Fruit fly (Drosophila melanogaster) whole organism, embryonic: Measurements from ENCODE around the gene CG6688.
A peak's percentile ranks its signal among the peaks of the same experiment; 100 is the strongest.

Source experiments
- Adf1 ChIP-seq: fragments of 200-800 bp; sonication (Bioruptor generic); IDR thresholded peaks from 2 replicates; pipeline ENCODE4 v1.3.6; 2022; ENCODE audit warnings: missing biosample characterization, missing genetic modification characterization
- Aef1 ChIP-seq: fragments of 200-800 bp; sonication (Bioruptor generic); IDR thresholded peaks from 3 replicates; pipeline ENCODE4 v1.3.6; 2022; ENCODE audit warnings: missing biosample characterization, missing genetic modification characterization
- Awh ChIP-seq: fragments of 200-800 bp; sonication (Bioruptor generic); IDR thresholded peaks from 2 replicates; pipeline ENCODE4, ENCODE4 v1.3.6; 2022; ENCODE audit warnings: missing biosample characterization, missing genetic modification characterization
- B-H2 ChIP-seq: fragments of 200-800 bp; sonication (Bioruptor generic); optimal IDR thresholded peaks from 2 replicates; lab custom pipeline; 2018; ENCODE audit warnings: missing biosample characterization, mild to moderate bottlenecking, missing genetic modification characterization
- CG10565 ChIP-seq: fragments of 200-800 bp; sonication (Bioruptor generic); optimal IDR thresholded peaks from 3 replicates; lab custom pipeline; 2016; ENCODE audit warnings: missing biosample characterization, mild to moderate bottlenecking, missing genetic modification characterization
- CG11560 ChIP-seq: fragments of 200-800 bp; sonication (Bioruptor generic); IDR thresholded peaks from 3 replicates; pipeline ENCODE4 v1.3.6; 2022; ENCODE audit warnings: missing biosample characterization, missing genetic modification characterization
- CG11696 ChIP-seq: fragments of 200-800 bp; sonication (Bioruptor generic); IDR thresholded peaks from 2 replicates; pipeline ENCODE4 v1.3.6; 2022; ENCODE audit warnings: missing biosample characterization, missing genetic modification characterization
- CG13894 ChIP-seq: fragments of 200-800 bp; sonication (Bioruptor generic); optimal IDR thresholded peaks from 3 replicates; lab custom pipeline; 2018; ENCODE audit warnings: missing biosample characterization, mild to moderate bottlenecking, missing genetic modification characterization, moderate library complexity
- CG14710 ChIP-seq: fragments of 200-800 bp; sonication (Bioruptor generic); optimal IDR thresholded peaks from 3 replicates; lab custom pipeline; 2019; ENCODE audit warnings: missing biosample characterization, mild to moderate bottlenecking, missing genetic modification characterization, moderate library complexity
- CG2116 ChIP-seq: fragments of 200-800 bp; sonication (Bioruptor generic); optimal IDR thresholded peaks from 3 replicates; lab custom pipeline; 2018; ENCODE audit warnings: missing biosample characterization, mild to moderate bottlenecking, missing genetic modification characterization
- CG2678 ChIP-seq: fragments of 200-800 bp; sonication (Bioruptor generic); optimal IDR thresholded peaks from 3 replicates; lab custom pipeline; 2019; ENCODE audit warnings: missing biosample characterization, mild to moderate bottlenecking, missing genetic modification characterization, moderate library complexity
- CG3163 ChIP-seq: fragments of 200-800 bp; sonication (Bioruptor generic); optimal IDR thresholded peaks from 3 replicates; lab custom pipeline; 2016; ENCODE audit warnings: missing biosample characterization, missing genetic modification characterization
- CG3847 ChIP-seq: fragments of 200-800 bp; sonication (Bioruptor generic); IDR thresholded peaks from 2 replicates; pipeline ENCODE4 v1.3.6; 2022; ENCODE audit warnings: missing biosample characterization, missing genetic modification characterization
- CG5245 ChIP-seq: fragments of 200-800 bp; sonication (Bioruptor generic); optimal IDR thresholded peaks from 3 replicates; lab custom pipeline; 2016; ENCODE audit warnings: missing biosample characterization, missing genetic modification characterization
- CG7372 ChIP-seq: fragments of 200-800 bp; sonication (Bioruptor generic); IDR thresholded peaks from 2 replicates; pipeline ENCODE4 v1.3.6; 2022; ENCODE audit warnings: missing biosample characterization, missing genetic modification characterization
- CG8089 ChIP-seq: fragments of 200-800 bp; sonication (Bioruptor generic); optimal IDR thresholded peaks from 3 replicates; lab custom pipeline; 2016; ENCODE audit warnings: missing biosample characterization, missing genetic modification characterization
- Deaf1 ChIP-seq: fragments of 200-800 bp; optimal IDR thresholded peaks from 3 replicates; lab custom pipeline; 2019; ENCODE audit warnings: missing biosample characterization, mild to moderate bottlenecking, missing genetic modification characterization, moderate library complexity
- E2f2 ChIP-seq: fragments of 200-800 bp; sonication (Bioruptor generic); IDR thresholded peaks from 2 replicates; pipeline ENCODE4 v1.3.6; 2022; ENCODE audit warnings: missing biosample characterization, missing genetic modification characterization
- GATAe ChIP-seq: fragments of 200-800 bp; sonication (Bioruptor generic); conservative IDR thresholded peaks from 2 replicates; pipeline ENCODE4 v1.3.6; 2022; ENCODE audit warnings: missing biosample characterization, missing genetic modification characterization
- HLH3B ChIP-seq: fragments of 200-800 bp; sonication (Bioruptor generic); IDR thresholded peaks from 2 replicates; pipeline ENCODE4 v1.3.6; 2022; ENCODE audit warnings: missing biosample characterization, missing genetic modification characterization
- Hand ChIP-seq: fragments of 200-800 bp; sonication (Bioruptor generic); optimal IDR thresholded peaks from 2 replicates; lab custom pipeline; 2017; ENCODE audit warnings: mild to moderate bottlenecking, missing biosample characterization, missing genetic modification reagents, missing genetic modification characterization
- MBD-R2 ChIP-seq: fragments of 200-800 bp; sonication (Bioruptor generic); IDR thresholded peaks from 2 replicates; pipeline ENCODE4 v1.3.6; 2022; ENCODE audit warnings: missing biosample characterization, missing genetic modification characterization
- Med ChIP-seq: fragments of 200-800 bp; sonication (Bioruptor generic); peaks from one replicate; lab custom pipeline; 2016; ENCODE audit warnings: missing biosample characterization, missing genetic modification characterization, mild to moderate bottlenecking, inconsistent platforms, moderate library complexity
- Mes4 ChIP-seq: fragments of 200-800 bp; sonication (Bioruptor generic); optimal IDR thresholded peaks from 2 replicates; lab custom pipeline; 2016; ENCODE audit warnings: missing biosample characterization, missing genetic modification characterization
- Pdp1 ChIP-seq, 2 experiments: fragments of 200-800 bp; sonication (Bioruptor generic); optimal IDR thresholded peaks; 3 replicates each; lab custom pipeline; 2016; ENCODE audit warnings: missing biosample characterization in 2 of 2, missing genetic modification characterization in 2 of 2, mild to moderate bottlenecking in 1 of 2, moderate library complexity in 1 of 2
- Ravus ChIP-seq: fragments of 200-800 bp; sonication (Bioruptor generic); IDR thresholded peaks from 2 replicates; pipeline ENCODE4 v1.3.6; 2022; ENCODE audit warnings: missing biosample characterization, missing genetic modification characterization
- Rfx ChIP-seq: fragments of 200-800 bp; sonication (Bioruptor generic); IDR thresholded peaks from 2 replicates; pipeline ENCODE4 v1.3.6; 2022; ENCODE audit warnings: missing biosample characterization, missing genetic modification characterization
- aop ChIP-seq: fragments of 200-800 bp; sonication (Bioruptor generic); IDR thresholded peaks from 2 replicates; pipeline ENCODE4 v1.3.6; 2022; ENCODE audit warnings: missing biosample characterization, missing genetic modification characterization
- chif ChIP-seq, 2 experiments: fragments of 200-800 bp; sonication (Bioruptor generic); optimal IDR thresholded peaks; 3 replicates each; lab custom pipeline; 2016; ENCODE audit warnings: missing biosample characterization in 2 of 2, missing genetic modification characterization in 2 of 2
- croc ChIP-seq: fragments of 200-800 bp; sonication (Bioruptor generic); conservative IDR thresholded peaks from 3 replicates; pipeline ENCODE4 v1.3.6; 2022; ENCODE audit warnings: missing biosample characterization, missing genetic modification characterization
- danr ChIP-seq: fragments of 200-800 bp; sonication (Bioruptor generic); IDR thresholded peaks from 2 replicates; pipeline ENCODE4 v1.3.6; 2022; ENCODE audit warnings: missing biosample characterization, missing genetic modification characterization
- eve ChIP-seq, 2 experiments: fragments of >200 bp; optimal IDR thresholded peaks; 2 replicates each; lab custom pipeline; 2017; ENCODE audit warnings: missing biosample characterization in 2 of 2, missing genetic modification characterization in 2 of 2
- exex ChIP-seq: fragments of 200-800 bp; sonication (Bioruptor generic); optimal IDR thresholded peaks from 4 replicates; lab custom pipeline; 2018; ENCODE audit warnings: missing biosample characterization, mild to moderate bottlenecking, missing genetic modification characterization, moderate library complexity
- fd3F ChIP-seq: fragments of 200-800 bp; sonication (Bioruptor generic); optimal IDR thresholded peaks from 2 replicates; lab custom pipeline; 2018; ENCODE audit warnings: missing biosample characterization, mild to moderate bottlenecking, missing genetic modification characterization, moderate library complexity
- grn ChIP-seq: fragments of 200-800 bp; sonication (Bioruptor generic); optimal IDR thresholded peaks from 3 replicates; lab custom pipeline; 2017; ENCODE audit warnings: missing biosample characterization, missing genetic modification characterization
- jigr1 ChIP-seq: fragments of 200-800 bp; sonication (Bioruptor generic); IDR thresholded peaks from 3 replicates; pipeline ENCODE4 v1.3.6; 2022; ENCODE audit warnings: missing biosample characterization, missing genetic modification characterization
- lola ChIP-seq, 3 experiments: fragments of >200 bp in 2 of 3; fragments of 200-800 bp in 1 of 3; sonication (Bioruptor generic) in 1 of 3; optimal IDR thresholded peaks; 2 replicates each; lab custom pipeline; 2017 to 2019; ENCODE audit warnings: missing biosample characterization in 3 of 3, missing genetic modification characterization in 3 of 3, mild to moderate bottlenecking in 1 of 3, moderate library complexity in 1 of 3
- org-1 ChIP-seq: fragments of 200-800 bp; sonication (Bioruptor generic); optimal IDR thresholded peaks from 2 replicates; lab custom pipeline; 2017; ENCODE audit warnings: missing biosample characterization, missing genetic modification characterization
- pfk ChIP-seq: fragments of 200-800 bp; sonication (Bioruptor generic); optimal IDR thresholded peaks from 2 replicates; lab custom pipeline; 2018; ENCODE audit warnings: missing biosample characterization, mild to moderate bottlenecking, missing genetic modification characterization, moderate library complexity
- prd ChIP-seq, 3 experiments: fragments of >200 bp in 2 of 3; fragments of 200-800 bp in 1 of 3; sonication (Bioruptor generic) in 1 of 3; optimal IDR thresholded peaks in 2 of 3; IDR thresholded peaks in 1 of 3; 2 replicates in 2 of 3; 3 replicates in 1 of 3; pipeline versions ENCODE4 v1.3.6 to Lab custom; 2017 to 2022; ENCODE audit warnings: missing biosample characterization in 1 of 3, missing genetic modification characterization in 1 of 3
- sd ChIP-seq: fragments of 200-800 bp; sonication (Bioruptor generic); optimal IDR thresholded peaks from 3 replicates; lab custom pipeline; 2018; ENCODE audit warnings: missing biosample characterization, mild to moderate bottlenecking, missing genetic modification characterization, moderate library complexity
- slbo ChIP-seq: fragments of 200-800 bp; sonication (Bioruptor generic); IDR thresholded peaks from 2 replicates; pipeline ENCODE4 v1.3.6; 2022; ENCODE audit warnings: missing biosample characterization, missing genetic modification characterization
- stwl ChIP-seq: fragments of 200-800 bp; sonication (Bioruptor generic); optimal IDR thresholded peaks from 3 replicates; lab custom pipeline; 2018; ENCODE audit warnings: missing biosample characterization, mild to moderate bottlenecking, missing genetic modification characterization, moderate library complexity
- sug ChIP-seq: fragments of 200-800 bp; optimal IDR thresholded peaks from 2 replicates; lab custom pipeline; 2019; ENCODE audit warnings: missing biosample characterization, mild to moderate bottlenecking, missing genetic modification characterization, moderate library complexity
- tll ChIP-seq, 2 experiments: fragments of 200-800 bp in 1 of 2; fragments of >200 bp in 1 of 2; sonication (Bioruptor generic) in 1 of 2; optimal IDR thresholded peaks; 2 replicates each; lab custom pipeline; 2017 to 2019; ENCODE audit warnings: missing biosample characterization in 2 of 2, missing genetic modification characterization in 2 of 2, mild to moderate bottlenecking in 1 of 2, moderate library complexity in 1 of 2
- twi ChIP-seq: fragments of 200-800 bp; optimal IDR thresholded peaks from 2 replicates; lab custom pipeline; 2019; ENCODE audit warnings: missing biosample characterization, mild to moderate bottlenecking, missing genetic modification characterization, moderate library complexity
- usp ChIP-seq: fragments of >200 bp; optimal IDR thresholded peaks from 2 replicates; lab custom pipeline; 2017; ENCODE audit warnings: missing biosample characterization, missing genetic modification characterization

CG6688 gene

dm6 chr3R:23053936-23054335 is 41.7 kb downstream of the CG6688 start, which contains the start of gene p53 (continued):
- peak; percentile 77 for TF ChIP-seq slbo (GFP tag; lab: Robert Waterston, UW)
- no peak for TF ChIP-seq danr
- TF ChIP-seq stwl (tag; lab: Kevin White, UChicago) = peak; percentile 90

dm6 chr3R:23056113-23056512 is 43.9 kb downstream of the CG6688 start:
- TF ChIP-seq prd (optimal IDR thresholded peaks at IDR 0.05; lab: Kevin White, UChicago) (no peak), prd (GFP tag; IDR thresholded peaks at IDR 0.05; lab: Robert Waterston, UW) (0 out of 3 replicates have a peak, but pooled peaks have one; percentile 4), CG8089 (GFP tag; lab: Kevin White, UChicago) (no peak)

- no peak for TF ChIP-seq eve (GFP tag; optimal IDR thresholded peaks at IDR 0.05; lab: Kevin White, UChicago)
- no peak for TF ChIP-seq jigr1 (GFP tag; lab: Robert Waterston, UW)
- TF ChIP-seq Pdp1 (GFP tag; optimal IDR thresholded peaks at IDR 0.05; lab: Kevin White, UChicago) = peak in 1 of 2 experiments; percentile 12
- no peak for TF ChIP-seq CG14710 (tag; lab: Kevin White, UChicago)
- no peak for TF ChIP-seq CG7372 (GFP tag; lab: Robert Waterston, UW)
- TF ChIP-seq Ravus (GFP tag; lab: Robert Waterston, UW) = no peak
- no peak for TF ChIP-seq aop (GFP tag; lab: Robert Waterston, UW)
- TF ChIP-seq sug (tag; lab: Kevin White, UChicago) = peak; percentile 55
- TF ChIP-seq Aef1 (GFP tag; lab: Robert Waterston, UW) = no peak
- TF ChIP-seq chif (GFP tag; optimal IDR thresholded peaks at IDR 0.05; lab: Kevin White, UChicago) = no peak
- no peak for TF ChIP-seq tll (GFP tag; optimal IDR thresholded peaks at IDR 0.05; lab: Kevin White, UChicago)
- TF ChIP-seq CG5245 = no peak
- peak; percentile 9 for TF ChIP-seq Med (GFP tag; lab: Kevin White, UChicago)
- peak; percentile 77 for TF ChIP-seq grn (GFP tag; lab: Kevin White, UChicago)
- peak; percentile 12 for TF ChIP-seq CG13894
- TF ChIP-seq CG2678 (tag; lab: Kevin White, UChicago) = peak; percentile 4
- peak; percentile 9 for TF ChIP-seq B-H2 (GFP tag; lab: Kevin White, UChicago)
- TF ChIP-seq GATAe = peak; percentile 39; the same call in 1 of the 2 replicates
- TF ChIP-seq CG3163 = no peak
- peak; percentile 51 for TF ChIP-seq exex
- no peak for TF ChIP-seq E2f2 (GFP tag; lab: Robert Waterston, UW)
- no peak for TF ChIP-seq CG11696 (GFP tag; lab: Robert Waterston, UW)
- TF ChIP-seq Mes4 (GFP tag; lab: Kevin White, UChicago) = no peak
- TF ChIP-seq Deaf1 (tag; lab: Kevin White, UChicago) = no peak
- TF ChIP-seq Rfx (GFP tag; lab: Robert Waterston, UW) = 0 out of 2 replicates have a peak, but pooled peaks have one; percentile 19
- TF ChIP-seq CG2116 = no peak
Measured at dm6 chr3R:23056753-23057152, 44.5 kb downstream of the CG6688 start.

- TF ChIP-seq fd3F (GFP tag; lab: Kevin White, UChicago) (no peak), CG11560 (no peak), Med (GFP tag; lab: Kevin White, UChicago) (peak; percentile 72), Adf1 (GFP tag; lab: Robert Waterston, UW) (peak; percentile 93), Awh (GFP tag; lab: Robert Waterston, UW) (no peak), CG3847 (GFP tag; lab: Robert Waterston, UW) (no peak), usp (GFP tag; lab: Kevin White, UChicago) (no peak), twi (no peak), pfk (GFP tag; lab: Kevin White, UChicago) (peak; percentile 29), croc (GFP tag; lab: Robert Waterston, UW) (no peak), lola (GFP tag; optimal IDR thresholded peaks at IDR 0.05; lab: Kevin White, UChicago) (no peak), HLH3B (GFP tag; lab: Robert Waterston, UW) (no peak), sd (tag; lab: Kevin White, UChicago) (peak; percentile 10), org-1 (GFP tag; lab: Kevin White, UChicago) (no peak), Hand (GFP tag; lab: Kevin White, UChicago) (no peak), CG10565 (no peak), MBD-R2 (0 out of 2 replicates have a peak, but pooled peaks have one; percentile 9), prd (optimal IDR thresholded peaks at IDR 0.05; lab: Kevin White, UChicago) (no peak), prd (GFP tag; IDR thresholded peaks at IDR 0.05; lab: Robert Waterston, UW) (no peak)
Measured at dm6 chr3R:23057390-23057789, 45.2 kb downstream of the CG6688 start.
